Fruit fly (Drosophila melanogaster) whole organism, embryonic: ENCODE results near the gene CG31988.

Experiments
- CG15269 ChIP-seq: fragments of 200-800 bp; sonication (Bioruptor generic); optimal IDR thresholded peaks from 2 replicates; lab custom pipeline; 2018; ENCODE audit warnings: missing biosample characterization, mild to moderate bottlenecking, missing genetic modification characterization, moderate library complexity
- CG15601 ChIP-seq: fragments of 200-800 bp; sonication (Bioruptor generic); optimal IDR thresholded peaks from 3 replicates; lab custom pipeline; 2019; ENCODE audit warnings: missing biosample characterization, mild to moderate bottlenecking, missing genetic modification characterization, moderate library complexity
- CG1603 ChIP-seq: fragments of 200-800 bp; sonication (Bioruptor generic); optimal IDR thresholded peaks from 2 replicates; lab custom pipeline; 2019; ENCODE audit warnings: missing biosample characterization, mild to moderate bottlenecking, missing genetic modification characterization, moderate library complexity
- CG7963 ChIP-seq: fragments of 200-800 bp; sonication (Bioruptor generic); IDR thresholded peaks from 3 replicates; pipeline ENCODE4 v1.3.6; 2022; ENCODE audit warnings: missing biosample characterization, missing genetic modification characterization; ENCODE audit not compliant: partially characterized antibody
- Opbp ChIP-seq: fragments of 200-800 bp; sonication (Bioruptor generic); IDR thresholded peaks from 3 replicates; pipeline ENCODE4 v1.3.6; 2022; ENCODE audit warnings: missing biosample characterization, missing genetic modification characterization; ENCODE audit not compliant: partially characterized antibody
- TFAM ChIP-seq: fragments of 200-800 bp; sonication (Bioruptor generic); optimal IDR thresholded peaks from 2 replicates; lab custom pipeline; 2017; ENCODE audit warnings: missing biosample characterization, missing genetic modification characterization, inconsistent platforms
- aop ChIP-seq: fragments of 200-800 bp; sonication (Bioruptor generic); IDR thresholded peaks from 2 replicates; pipeline ENCODE4 v1.3.6; 2022; ENCODE audit warnings: missing biosample characterization, missing genetic modification characterization
- mirr ChIP-seq: fragments of 200-800 bp; sonication (Bioruptor generic); optimal IDR thresholded peaks from 3 replicates; lab custom pipeline; 2018; ENCODE audit warnings: missing biosample characterization, mild to moderate bottlenecking, missing genetic modification characterization
- oc ChIP-seq: fragments of 200-800 bp; sonication (Bioruptor generic); optimal IDR thresholded peaks from 2 replicates; lab custom pipeline; 2018; ENCODE audit warnings: missing biosample characterization, mild to moderate bottlenecking, missing genetic modification characterization, moderate library complexity

DNA sequence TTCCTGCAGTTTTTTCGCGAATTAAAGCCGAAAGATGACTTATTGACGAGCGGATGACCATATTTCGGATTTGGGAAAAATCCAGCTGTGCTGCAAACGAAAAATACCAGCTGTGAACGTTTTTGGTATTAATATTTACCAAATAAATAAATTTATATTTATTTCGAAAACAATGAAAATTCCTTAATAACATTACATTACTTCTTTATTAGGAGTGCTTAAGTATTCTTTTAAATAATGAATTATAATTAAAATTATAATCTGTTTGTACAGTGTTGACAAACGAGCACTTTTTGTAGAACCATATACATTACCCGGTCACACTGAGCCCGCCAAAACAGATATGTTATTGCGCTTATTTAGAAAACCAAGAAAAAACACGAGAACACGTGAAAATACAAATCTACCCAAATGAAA, 23.0 kb downstream of the CG31988 start, which contains the start of the genes bur and Mcm10:
- TF ChIP-seq TFAM (GFP tag; lab: Kevin White, UChicago), result no peak
- no peak for TF ChIP-seq CG15269 (tag; lab: Kevin White, UChicago)
- 0 out of 3 replicates have a peak, but pooled peaks have one; percentile 7 for TF ChIP-seq Opbp (GFP tag; lab: Robert Waterston, UW)
- TF ChIP-seq CG15601, result no peak
- no peak for TF ChIP-seq CG7963 (GFP tag; lab: Robert Waterston, UW)
- TF ChIP-seq mirr (GFP tag; lab: Kevin White, UChicago), result no peak
- no peak for TF ChIP-seq oc (tag; lab: Kevin White, UChicago)
- no peak for TF ChIP-seq CG1603 (tag; lab: Kevin White, UChicago)
- no peak for TF ChIP-seq aop (GFP tag; lab: Robert Waterston, UW)
